Fruit fly (Drosophila melanogaster) ovary, adult (tissue): ENCODE results near the gene CG4477.

Experiments
- CG17801 ChIP-seq: fragments of 200-800 bp; optimal IDR thresholded peaks from 2 replicates; lab custom pipeline; 2019; ENCODE audit warnings: missing biosample characterization, mild to moderate bottlenecking, missing genetic modification characterization, moderate library complexity; ENCODE audit not compliant: partially characterized antibody

CG4477 gene

DNA sequence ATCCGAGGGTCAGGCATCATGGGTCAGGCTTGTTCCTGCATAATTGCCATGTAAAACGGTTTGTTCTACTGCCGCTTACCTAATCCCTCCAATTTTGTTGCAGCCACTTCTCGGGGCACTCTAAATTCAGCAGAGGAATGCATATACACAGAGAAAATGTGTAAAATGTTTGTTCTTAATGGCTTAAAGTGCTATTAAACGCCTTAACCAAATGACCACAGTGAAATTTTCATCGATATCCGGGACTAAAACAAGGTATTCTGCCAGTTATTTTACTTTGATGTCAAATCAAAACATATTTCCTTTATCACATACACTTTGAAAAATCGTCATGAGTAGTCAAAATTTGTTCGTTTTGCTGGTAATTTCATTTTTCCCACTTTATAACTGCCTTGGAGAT is at the start of gene CG4477:
TSS of gene CG4477 (plus strand) at position 301 of the 400 bp plus-strand sequence.
- TF ChIP-seq CG17801 (GFP tag; lab: Kevin White, UChicago): no peak

DNA sequence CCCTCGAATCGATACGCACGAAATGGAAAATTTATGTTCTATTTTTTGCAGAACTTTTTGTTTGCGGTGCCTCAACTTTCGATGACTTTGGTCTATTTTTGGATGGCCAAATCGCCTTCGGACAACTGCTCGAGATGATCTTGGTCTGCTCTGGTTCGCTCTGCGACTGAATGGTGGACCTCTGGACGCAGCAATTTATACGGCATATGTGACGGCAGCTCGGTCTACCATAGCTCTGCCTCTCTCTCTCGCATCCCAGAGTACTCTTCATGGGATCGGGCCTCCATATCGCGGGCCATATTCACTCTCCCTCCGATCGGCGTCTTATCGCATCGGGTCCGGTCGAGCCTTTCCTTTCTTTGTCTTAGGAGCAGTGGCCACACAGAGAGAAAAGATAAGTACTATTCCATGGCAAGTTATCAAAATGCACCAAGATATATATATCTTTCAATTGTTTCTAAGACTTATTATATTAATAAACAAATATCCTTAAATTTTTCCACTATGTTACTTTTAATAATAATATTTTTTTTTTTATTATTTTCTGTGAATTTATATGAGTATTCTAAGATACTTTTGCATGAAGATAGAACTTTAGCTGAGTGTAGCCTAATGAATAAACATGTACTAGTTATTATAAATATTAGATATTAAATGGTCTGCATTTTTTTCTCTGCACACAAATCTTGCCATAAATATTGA is 41.2 kb upstream of the CG4477 start, which contains the start of gene Slc45-1:
TSS of gene Slc45-1 (minus strand) at position 150 of the 702 bp plus-strand sequence.
- TF ChIP-seq CG17801 (GFP tag; lab: Kevin White, UChicago): no peak

DNA sequence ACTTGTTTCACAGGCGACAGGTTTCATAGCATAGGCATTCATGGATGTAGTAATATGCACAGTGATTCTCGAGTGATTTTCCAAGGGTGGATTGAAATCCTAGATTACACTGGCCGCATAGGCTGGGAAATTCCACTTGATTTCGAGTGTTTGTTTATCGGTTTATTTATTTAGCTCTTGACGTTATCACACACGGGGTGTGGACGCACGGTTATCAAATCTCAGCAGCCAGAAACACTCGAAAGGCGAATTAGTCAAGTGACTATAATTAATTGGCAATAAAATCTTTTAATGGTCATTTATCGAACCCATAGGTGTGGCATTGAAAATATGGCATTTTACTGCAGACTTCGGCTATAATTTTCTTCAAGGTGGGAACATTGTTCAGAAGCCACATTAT is 40.4 kb upstream of the CG4477 start:
- TF ChIP-seq CG17801 (GFP tag; lab: Kevin White, UChicago): no peak

DNA sequence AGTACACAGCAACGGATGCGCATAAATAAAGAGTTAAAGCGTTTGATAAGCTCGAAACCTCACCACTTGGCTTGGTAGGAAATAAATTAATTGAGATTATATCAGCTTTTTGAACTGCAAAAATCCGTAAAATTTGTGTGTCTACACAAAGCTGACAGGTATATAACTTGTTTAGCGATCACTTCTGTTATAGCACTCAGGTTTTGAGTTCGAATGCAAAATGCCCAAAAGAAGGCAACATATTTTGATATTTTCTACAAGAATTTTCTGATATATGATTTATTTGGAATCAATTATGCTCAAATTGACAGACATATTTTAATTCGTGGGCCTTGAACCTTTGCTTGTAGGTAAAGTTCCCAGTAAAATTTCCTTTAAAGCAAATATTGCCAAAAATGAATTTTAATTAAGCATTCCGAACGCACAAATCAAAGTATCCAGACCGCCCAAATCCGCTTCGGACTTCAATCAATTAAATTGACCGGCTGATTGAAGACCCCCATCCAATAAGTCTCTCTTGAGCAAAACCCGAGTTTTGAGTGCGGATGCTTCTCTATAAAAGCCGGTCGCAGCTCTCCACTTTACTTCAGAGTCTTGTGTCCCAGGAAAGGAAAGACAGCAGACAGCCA is 38.6 kb upstream of the CG4477 start, which contains the start of gene CG4476:
TSS of gene CG4476 (plus strand) at position 579 of the 629 bp plus-strand sequence.
- TF ChIP-seq CG17801 (GFP tag; lab: Kevin White, UChicago): no peak

DNA sequence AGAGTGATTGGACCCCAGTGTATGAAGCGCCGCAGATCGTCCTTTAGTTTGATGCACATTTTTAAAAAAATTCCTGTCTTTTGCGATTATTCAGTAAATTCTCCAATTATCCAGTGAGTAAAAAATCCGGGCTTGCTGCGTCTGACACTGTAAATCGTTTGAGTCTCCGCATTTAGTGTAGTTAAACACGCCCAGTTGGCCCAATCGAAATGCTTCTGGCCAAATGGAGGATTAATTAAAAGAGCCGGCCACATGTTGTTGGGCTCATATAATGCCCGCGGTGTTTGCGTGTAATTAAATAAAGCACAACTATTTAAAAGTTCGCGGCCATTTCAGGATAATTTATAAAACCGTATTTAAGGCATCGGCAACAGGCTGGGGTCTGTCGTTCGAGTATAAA is 13.5 kb upstream of the CG4477 start, which contains the start of gene CG4483:
TSS of gene CG4483 (minus strand) at position 101 of the 400 bp plus-strand sequence.
- no peak for TF ChIP-seq CG17801 (GFP tag; lab: Kevin White, UChicago)

DNA sequence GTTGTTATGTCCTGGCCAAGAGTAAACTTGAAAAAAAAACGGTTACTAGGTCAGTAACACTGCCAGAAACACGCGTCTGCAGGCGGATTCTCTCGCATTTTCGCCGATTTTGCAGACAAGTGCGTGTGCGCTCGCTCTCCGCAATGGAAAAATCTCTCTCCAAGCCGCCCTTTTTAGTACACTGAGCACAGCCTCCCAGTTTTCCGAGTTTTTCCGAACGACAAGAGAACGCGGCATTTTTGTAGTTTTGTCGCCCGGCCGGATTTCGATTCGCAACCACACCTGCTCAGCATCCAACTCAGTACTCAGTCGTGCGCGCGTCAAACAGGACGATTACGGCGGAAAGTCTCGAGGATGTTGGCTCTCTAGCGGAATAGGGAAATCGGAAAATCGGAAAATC is 1.7 kb downstream of the CG4477 start, which contains the start of gene GluRIB:
TSS of gene GluRIB (plus strand) at position 301 of the 400 bp plus-strand sequence.
- TF ChIP-seq CG17801 (GFP tag; lab: Kevin White, UChicago): no peak

DNA sequence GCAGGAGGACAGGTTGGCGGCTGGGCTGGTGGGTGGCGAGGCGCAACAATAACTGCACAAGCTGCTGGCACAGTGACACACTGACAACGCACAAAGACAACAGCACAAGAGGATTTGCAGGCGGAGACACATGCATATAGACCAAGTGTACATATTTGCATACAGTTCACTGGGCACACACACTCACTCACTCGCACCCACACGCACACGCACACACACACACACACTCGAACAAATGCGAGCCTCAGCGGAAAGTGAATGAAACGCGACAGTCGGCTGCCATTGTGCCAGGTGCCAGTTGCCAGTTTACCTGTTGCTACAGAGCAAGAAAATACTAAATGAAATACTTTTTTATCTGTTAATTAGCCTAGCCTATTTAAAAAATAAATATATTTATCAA is 5.1 kb downstream of the CG4477 start:
- TF ChIP-seq CG17801 (GFP tag; lab: Kevin White, UChicago): no peak

DNA sequence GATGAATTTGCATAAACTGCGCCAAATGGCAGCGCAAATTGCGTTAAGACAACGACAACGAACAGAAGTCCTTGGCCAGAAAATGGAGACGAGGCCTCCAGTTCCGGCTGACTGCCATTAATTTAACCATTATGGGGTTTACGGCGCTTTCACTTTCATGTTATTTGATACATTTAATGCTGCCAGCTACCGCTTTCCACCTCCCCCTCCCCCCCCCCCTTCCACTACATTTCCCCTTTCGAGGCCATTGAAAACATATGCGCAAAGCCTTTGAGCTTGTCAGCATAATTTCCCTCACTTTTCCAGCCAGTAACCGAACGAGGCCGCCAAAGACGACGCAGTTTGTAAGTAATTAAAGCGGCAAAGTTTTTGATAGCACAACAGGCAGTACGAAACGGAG is 12.2 kb downstream of the CG4477 start:
- TF ChIP-seq CG17801 (GFP tag; lab: Kevin White, UChicago): no peak

DNA sequence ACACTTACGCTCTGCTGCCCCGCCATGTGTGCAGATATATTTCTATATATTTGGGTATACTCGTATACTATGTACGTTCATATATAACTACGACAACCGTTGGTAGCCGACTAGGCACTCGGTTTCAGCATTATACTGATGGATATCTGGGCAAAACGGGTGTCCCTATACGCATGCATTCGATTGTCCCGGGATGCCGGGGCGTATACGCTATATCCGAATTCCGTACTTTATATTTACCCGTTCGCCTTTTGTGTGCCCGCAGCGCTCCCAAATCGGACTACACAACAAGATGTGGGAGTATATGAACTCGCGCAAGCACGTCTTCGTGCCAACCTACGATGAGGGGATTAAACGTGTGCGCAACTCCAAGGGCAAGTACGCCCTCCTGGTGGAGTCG is 33.7 kb downstream of the CG4477 start:
- no peak for TF ChIP-seq CG17801 (GFP tag; lab: Kevin White, UChicago)
